Fruit fly (Drosophila melanogaster) whole organism, embryonic: ENCODE data around the gene CG14715.

Source experiments
- Antp ChIP-seq: fragments of 200-800 bp; sonication (Bioruptor generic); optimal IDR thresholded peaks from 3 replicates; lab custom pipeline; 2016; ENCODE audit warnings: missing biosample characterization, missing genetic modification characterization
- Asciz ChIP-seq: fragments of 200-800 bp; sonication (Bioruptor generic); optimal IDR thresholded peaks from 2 replicates; lab custom pipeline; 2017; ENCODE audit warnings: missing biosample characterization, mild to moderate bottlenecking, missing genetic modification characterization, missing genetic modification reagents
- Atf3 ChIP-seq: fragments of 200-800 bp; sonication (Bioruptor generic); optimal IDR thresholded peaks from 3 replicates; lab custom pipeline; 2016; ENCODE audit warnings: missing biosample characterization, missing genetic modification characterization
- CG10274 ChIP-seq: fragments of 200-800 bp; sonication (Bioruptor generic); optimal IDR thresholded peaks from 3 replicates; lab custom pipeline; 2017; ENCODE audit warnings: missing biosample characterization, mild to moderate bottlenecking, missing genetic modification characterization
- CG10543 ChIP-seq: fragments of 200-800 bp; sonication (Bioruptor generic); optimal IDR thresholded peaks from 3 replicates; lab custom pipeline; 2017; ENCODE audit warnings: missing biosample characterization, mild to moderate bottlenecking, missing genetic modification characterization, moderate library complexity
- CG11560 ChIP-seq: fragments of 200-800 bp; sonication (Bioruptor generic); IDR thresholded peaks from 3 replicates; pipeline ENCODE4 v1.3.6; 2022; ENCODE audit warnings: missing biosample characterization, missing genetic modification characterization
- CG11696 ChIP-seq: fragments of 200-800 bp; sonication (Bioruptor generic); IDR thresholded peaks from 2 replicates; pipeline ENCODE4 v1.3.6; 2022; ENCODE audit warnings: missing biosample characterization, missing genetic modification characterization
- CG12219 ChIP-seq: fragments of 200-800 bp; sonication (Bioruptor generic); optimal IDR thresholded peaks from 3 replicates; lab custom pipeline; 2018; ENCODE audit warnings: missing biosample characterization, mild to moderate bottlenecking, missing genetic modification characterization
- CG12236 ChIP-seq: fragments of 200-800 bp; sonication (Bioruptor generic); optimal IDR thresholded peaks from 2 replicates; lab custom pipeline; 2016; ENCODE audit warnings: missing biosample characterization, missing genetic modification characterization
- CG12659 ChIP-seq: fragments of 200-800 bp; sonication (Bioruptor generic); optimal IDR thresholded peaks from 3 replicates; lab custom pipeline; 2017; ENCODE audit warnings: mild to moderate bottlenecking, missing biosample characterization, missing genetic modification reagents, missing genetic modification characterization
- CG13624 ChIP-seq: fragments of 200-800 bp; sonication (Bioruptor generic); optimal IDR thresholded peaks from 2 replicates; lab custom pipeline; 2016; ENCODE audit warnings: missing biosample characterization, missing genetic modification characterization
- CG15601 ChIP-seq: fragments of 200-800 bp; sonication (Bioruptor generic); optimal IDR thresholded peaks from 3 replicates; lab custom pipeline; 2019; ENCODE audit warnings: missing biosample characterization, mild to moderate bottlenecking, missing genetic modification characterization, moderate library complexity
- CG17186 ChIP-seq: fragments of 200-800 bp; sonication (Bioruptor generic); optimal IDR thresholded peaks from 3 replicates; lab custom pipeline; 2017; ENCODE audit warnings: missing biosample characterization, missing genetic modification reagents, missing genetic modification characterization
- CG17802 ChIP-seq: fragments of 200-800 bp; sonication (Bioruptor generic); optimal IDR thresholded peaks from 2 replicates; lab custom pipeline; 2018; ENCODE audit warnings: missing biosample characterization, mild to moderate bottlenecking, missing genetic modification characterization, moderate library complexity
- CG18262 ChIP-seq: fragments of 200-800 bp; optimal IDR thresholded peaks from 3 replicates; lab custom pipeline; 2019; ENCODE audit warnings: missing biosample characterization, mild to moderate bottlenecking, missing genetic modification characterization, moderate library complexity
- CG2116 ChIP-seq: fragments of 200-800 bp; sonication (Bioruptor generic); optimal IDR thresholded peaks from 3 replicates; lab custom pipeline; 2018; ENCODE audit warnings: missing biosample characterization, mild to moderate bottlenecking, missing genetic modification characterization
- CG3065 ChIP-seq: fragments of 200-800 bp; sonication (Bioruptor generic); optimal IDR thresholded peaks from 2 replicates; lab custom pipeline; 2016; ENCODE audit warnings: missing biosample characterization, missing genetic modification characterization
- CG32767 ChIP-seq: fragments of 200-800 bp; sonication (Bioruptor generic); IDR thresholded peaks from 2 replicates; pipeline ENCODE4 v1.3.6; 2022; ENCODE audit warnings: missing biosample characterization, missing genetic modification characterization
- CG34422 ChIP-seq: fragments of 200-800 bp; sonication (Bioruptor generic); IDR thresholded peaks from 3 replicates; pipeline ENCODE4 v1.3.6; 2022; ENCODE audit warnings: missing biosample characterization, missing genetic modification characterization
- CG6175 ChIP-seq: fragments of 200-800 bp; sonication (Bioruptor generic); IDR thresholded peaks from 3 replicates; pipeline ENCODE4 v1.3.6; 2022; ENCODE audit warnings: missing biosample characterization, missing genetic modification characterization
- CG6765 ChIP-seq: fragments of 200-800 bp; sonication (Bioruptor generic); optimal IDR thresholded peaks from 3 replicates; lab custom pipeline; 2017; ENCODE audit warnings: missing biosample characterization, mild to moderate bottlenecking, missing genetic modification characterization
- CG6854 ChIP-seq: fragments of 200-800 bp; sonication (Bioruptor generic); optimal IDR thresholded peaks from 3 replicates; lab custom pipeline; 2017; ENCODE audit warnings: missing biosample characterization, mild to moderate bottlenecking, missing genetic modification characterization
- CG8359 ChIP-seq: fragments of 200-800 bp; sonication (Bioruptor generic); optimal IDR thresholded peaks from 2 replicates; lab custom pipeline; 2017; ENCODE audit warnings: missing biosample characterization, mild to moderate bottlenecking, missing genetic modification characterization, borderline replicate concordance
- CG8765 ChIP-seq: fragments of 200-800 bp; sonication (Bioruptor generic); IDR thresholded peaks from 2 replicates; pipeline ENCODE4 v1.3.6; 2022; ENCODE audit warnings: missing biosample characterization, missing genetic modification characterization
- Dbx ChIP-seq: fragments of 200-800 bp; sonication (Bioruptor generic); IDR thresholded peaks from 3 replicates; pipeline ENCODE4 v1.3.6; 2022; ENCODE audit warnings: missing biosample characterization, missing genetic modification characterization
- Dfd ChIP-seq, 2 experiments: fragments of >200 bp; optimal IDR thresholded peaks; 2 replicates each; lab custom pipeline; 2017; ENCODE audit warnings: missing biosample characterization in 2 of 2, missing genetic modification characterization in 2 of 2
- Dll ChIP-seq: fragments of 200-800 bp; sonication (Bioruptor generic); IDR thresholded peaks from 4 replicates; pipeline ENCODE4 v1.3.6; 2022; ENCODE audit warnings: missing biosample characterization, missing genetic modification characterization; ENCODE audit not compliant: partially characterized antibody
- Dref ChIP-seq: fragments of 200-800 bp; sonication (Bioruptor generic); IDR thresholded peaks from 2 replicates; pipeline ENCODE4 v1.3.6; 2022; ENCODE audit warnings: missing biosample characterization, missing genetic modification characterization
- Gsc ChIP-seq: fragments of 200-800 bp; sonication (Bioruptor generic); IDR thresholded peaks from 2 replicates; pipeline ENCODE4 v1.3.6; 2022; ENCODE audit warnings: missing biosample characterization, missing genetic modification characterization
- Hmx ChIP-seq: fragments of 200-800 bp; sonication (Bioruptor generic); optimal IDR thresholded peaks from 2 replicates; lab custom pipeline; 2016; ENCODE audit warnings: missing biosample characterization, missing genetic modification characterization
- Hr78 ChIP-seq, 2 experiments: fragments of 200-800 bp in 1 of 2; fragments of >200 bp in 1 of 2; sonication (Bioruptor generic) in 1 of 2; optimal IDR thresholded peaks; 2 replicates each; lab custom pipeline; 2017 to 2019; ENCODE audit warnings: missing biosample characterization in 2 of 2, missing genetic modification characterization in 2 of 2, mild to moderate bottlenecking in 1 of 2, moderate library complexity in 1 of 2
- NC2β ChIP-seq: fragments of 200-800 bp; sonication (Bioruptor generic); optimal IDR thresholded peaks from 2 replicates; lab custom pipeline; 2016; ENCODE audit warnings: missing biosample characterization, missing genetic modification characterization
- Ravus ChIP-seq: fragments of 200-800 bp; sonication (Bioruptor generic); IDR thresholded peaks from 2 replicates; pipeline ENCODE4 v1.3.6; 2022; ENCODE audit warnings: missing biosample characterization, missing genetic modification characterization
- bigmax ChIP-seq: fragments of 200-800 bp; sonication (Bioruptor generic); optimal IDR thresholded peaks from 2 replicates; lab custom pipeline; 2018; ENCODE audit warnings: missing biosample characterization, mild to moderate bottlenecking, missing genetic modification characterization
- croc ChIP-seq: fragments of 200-800 bp; sonication (Bioruptor generic); conservative IDR thresholded peaks from 3 replicates; pipeline ENCODE4 v1.3.6; 2022; ENCODE audit warnings: missing biosample characterization, missing genetic modification characterization
- dm ChIP-seq: fragments of 200-800 bp; sonication (Bioruptor generic); optimal IDR thresholded peaks from 3 replicates; lab custom pipeline; 2016; ENCODE audit warnings: missing biosample characterization, missing genetic modification characterization
- dmrt11E ChIP-seq: fragments of 200-800 bp; sonication (Bioruptor generic); optimal IDR thresholded peaks from 3 replicates; lab custom pipeline; 2018; ENCODE audit warnings: missing biosample characterization, mild to moderate bottlenecking, missing genetic modification characterization, moderate library complexity
- ftz-f1 ChIP-seq: fragments of 200-800 bp; sonication (Bioruptor generic); optimal IDR thresholded peaks from 2 replicates; lab custom pipeline; 2016; ENCODE audit warnings: missing biosample characterization, missing genetic modification characterization
- fu2 ChIP-seq: fragments of 200-800 bp; sonication (Bioruptor generic); optimal IDR thresholded peaks from 2 replicates; lab custom pipeline; 2016; ENCODE audit warnings: missing biosample characterization, missing genetic modification characterization
- grn ChIP-seq: fragments of 200-800 bp; sonication (Bioruptor generic); optimal IDR thresholded peaks from 3 replicates; lab custom pipeline; 2017; ENCODE audit warnings: missing biosample characterization, missing genetic modification characterization
- kah ChIP-seq: fragments of 200-800 bp; sonication (Bioruptor generic); optimal IDR thresholded peaks from 2 replicates; lab custom pipeline; 2018; ENCODE audit warnings: missing biosample characterization, mild to moderate bottlenecking, missing genetic modification characterization
- knrl ChIP-seq: fragments of 200-800 bp; sonication (Bioruptor generic); IDR thresholded peaks from 3 replicates; pipeline ENCODE4 v1.3.6; 2022; ENCODE audit warnings: missing biosample characterization, missing genetic modification characterization; ENCODE audit not compliant: partially characterized antibody
- lmd ChIP-seq: fragments of 200-800 bp; sonication (Bioruptor generic); IDR thresholded peaks from 2 replicates; pipeline ENCODE4 v1.3.6; 2022; ENCODE audit warnings: missing biosample characterization, missing genetic modification characterization
- nom ChIP-seq: fragments of 200-800 bp; sonication (Bioruptor generic); optimal IDR thresholded peaks from 2 replicates; lab custom pipeline; 2017; ENCODE audit warnings: missing biosample characterization, missing genetic modification characterization, mild to moderate bottlenecking, moderate library complexity, missing genetic modification reagents
- otp ChIP-seq: fragments of 200-800 bp; sonication (Bioruptor generic); IDR thresholded peaks from 3 replicates; pipeline ENCODE4, ENCODE4 v1.3.6; 2022; ENCODE audit warnings: missing biosample characterization, missing genetic modification characterization
- row ChIP-seq: fragments of 200-800 bp; sonication (Bioruptor generic); IDR thresholded peaks from 3 replicates; pipeline ENCODE4 v1.3.6; 2022; ENCODE audit warnings: missing biosample characterization, missing genetic modification characterization
- schlank ChIP-seq: fragments of 200-800 bp; sonication (Bioruptor generic); optimal IDR thresholded peaks from 2 replicates; lab custom pipeline; 2018; ENCODE audit warnings: missing biosample characterization, mild to moderate bottlenecking, missing genetic modification characterization
- seq ChIP-seq: fragments of 200-800 bp; sonication (Bioruptor generic); IDR thresholded peaks from 2 replicates; pipeline ENCODE4 v1.3.6; 2022; ENCODE audit warnings: missing biosample characterization, missing genetic modification characterization
- tx ChIP-seq: fragments of 200-800 bp; sonication (Bioruptor generic); optimal IDR thresholded peaks from 2 replicates; lab custom pipeline; 2016; ENCODE audit warnings: missing biosample characterization, missing genetic modification characterization
- zen2 ChIP-seq: fragments of 200-800 bp; sonication (Bioruptor generic); IDR thresholded peaks from 3 replicates; pipeline ENCODE4 v1.3.6; 2022; ENCODE audit warnings: missing biosample characterization, missing genetic modification characterization; ENCODE audit not compliant: partially characterized antibody

The CG14715 gene

dm6 chr3R:11655873-11656374, 18.1 kb upstream of the CG14715 start, which contains the start of gene CG42327 (continued):
- TF ChIP-seq Antp (GFP tag; lab: Kevin White, UChicago) (peak; percentile 82), CG3065 (GFP tag; lab: Kevin White, UChicago) (peak; percentile 88), CG2116 (peak; percentile 82), CG12659 (GFP tag; lab: Kevin White, UChicago) (peak; percentile 95), Dfd (GFP tag; optimal IDR thresholded peaks at IDR 0.05; lab: Kevin White, UChicago) (no peak), fu2 (peak; percentile 65), CG17186 (GFP tag; lab: Kevin White, UChicago) (peak; percentile 78), zen2 (GFP tag; lab: Robert Waterston, UW) (no peak), CG13624 (GFP tag; lab: Kevin White, UChicago) (peak; percentile 52), dm (GFP tag; lab: Kevin White, UChicago) (peak; percentile 65), nom (GFP tag; lab: Kevin White, UChicago) (peak; percentile 84), kah (peak; percentile 79), Hmx (GFP tag; lab: Kevin White, UChicago) (peak; percentile 8), CG8359 (GFP tag; lab: Kevin White, UChicago) (peak; percentile 85), CG12219 (GFP tag; lab: Kevin White, UChicago) (peak; percentile 90), CG10274 (peak; percentile 70), CG6854 (GFP tag; lab: Kevin White, UChicago) (peak; percentile 88), CG18262 (peak; percentile 97), CG6765 (GFP tag; lab: Kevin White, UChicago) (peak; percentile 85), CG6175 (GFP tag; lab: Robert Waterston, UW) (peak; percentile 78; the same call in 2 of the 3 replicates), knrl (GFP tag; lab: Robert Waterston, UW) (no peak; the same call in 2 of the 3 replicates), ftz-f1 (GFP tag; lab: Kevin White, UChicago) (peak; percentile 4), tx (GFP tag; lab: Kevin White, UChicago) (peak; percentile 24), CG32767 (GFP tag; lab: Robert Waterston, UW) (peak; percentile 94), CG15601 (peak; percentile 92), grn (no peak), croc (peak; percentile 88), dmrt11E (peak; percentile 92), Dbx (peak; percentile 86), Asciz (peak; percentile 96), otp (peak; percentile 97), CG34422 (GFP tag; lab: Robert Waterston, UW) (peak; percentile 96), bigmax (peak; percentile 24), Dref (GFP tag; lab: Robert Waterston, UW) (no peak), Ravus (peak; percentile 66), lmd (GFP tag; lab: Robert Waterston, UW) (peak; percentile 94), row (peak; percentile 98), CG17802 (tag; lab: Kevin White, UChicago) (peak; percentile 79), Gsc (GFP tag; lab: Robert Waterston, UW) (peak; percentile 67), CG8765 (GFP tag; lab: Robert Waterston, UW) (peak; percentile 89), CG11560 (tag; lab: Robert Waterston, UW) (peak; percentile 68), CG10543 (GFP tag; lab: Kevin White, UChicago) (peak; percentile 80), Dll (GFP tag; lab: Robert Waterston, UW) (peak; percentile 48; the same call in 1 of the 4 replicates), schlank (peak; percentile 8), seq (GFP tag; lab: Robert Waterston, UW) (peak; percentile 96), Atf3 (GFP tag; lab: Kevin White, UChicago) (peak; percentile 76), NC2β (GFP tag; lab: Kevin White, UChicago) (peak; percentile 84), CG11696 (peak; percentile 89), CG12236 (GFP tag; lab: Kevin White, UChicago) (peak; percentile 42), Hr78 (GFP tag; optimal IDR thresholded peaks at IDR 0.05; lab: Kevin White, UChicago) (peak in 1 of 2 experiments; percentile 83)
